Fruit fly (Drosophila melanogaster): ENCODE results near the gene smal.
A peak's percentile ranks its signal among the peaks of the same experiment; 100 is the strongest.

- TF ChIP-seq D1 (tag; optimal IDR thresholded peaks at IDR 0.05) (no peak), CG17806 (tag; optimal IDR thresholded peaks at IDR 0.05) (peak; percentile 75), CG14655 (GFP tag; optimal IDR thresholded peaks at IDR 0.05) (peak; percentile 40), gl (tag; optimal IDR thresholded peaks at IDR 0.05) (peak; percentile 29), CG10348 (GFP tag; IDR thresholded peaks at IDR 0.05) (no peak), EcR (GFP tag; optimal IDR thresholded peaks at IDR 0.05) (peak; percentile 5), Ets98B (GFP tag; IDR thresholded peaks at IDR 0.05) (no peak), CG12605 (GFP tag; IDR thresholded peaks at IDR 0.05) (no peak), CG34367 (tag; optimal IDR thresholded peaks at IDR 0.05) (peak; percentile 62), Snoo (tag; optimal IDR thresholded peaks at IDR 0.05) (peak; percentile 48), CG4496 (GFP tag; IDR thresholded peaks at IDR 0.05) (no peak)
These were observed 13.2 kb upstream of the smal start for dm6 chr2L:6165686-6166085.

Measured in whole organism, pupa.